Worm (Caenorhabditis elegans): Measurements from ENCODE around the gene Y38C1AA.6.

The Y38C1AA.6 gene

ce11 chrIV:143807-144371 lies 18.7 kb upstream of the Y38C1AA.6 start (continued):
- TF ChIP-seq ztf-6 (GFP tag; IDR thresholded peaks at IDR 0.05) (0 out of 2 replicates have a peak, but pooled peaks have one; percentile 39), egrh-3 (GFP tag; IDR thresholded peaks at IDR 0.05) (peak; percentile 43; the same call in 1 of the 2 replicates), egl-18 (GFP tag; IDR thresholded peaks at IDR 0.05) (no peak), F57A8.1 (GFP tag; optimal IDR thresholded peaks at IDR 0.05) (peak; percentile 3), hsf-1 (GFP tag; IDR thresholded peaks at IDR 0.05) (no peak), ztf-26 (tag; optimal IDR thresholded peaks at IDR 0.05) (peak; percentile 1), lsl-1 (GFP tag; optimal IDR thresholded peaks at IDR 0.05) (peak; percentile 15), xnd-1 (tag; optimal IDR thresholded peaks at IDR 0.05) (no peak), nfyb-1 (GFP tag; IDR thresholded peaks at IDR 0.05) (peak; percentile 79), let-607 (tag; optimal IDR thresholded peaks at IDR 0.05) (peak in 1 of 2 experiments; percentile 3), nhr-90 (tag; optimal IDR thresholded peaks at IDR 0.05) (peak; percentile 74), mcd-1 (GFP tag; IDR thresholded peaks at IDR 0.05) (peak; percentile 71), ceh-27 (GFP tag; optimal IDR thresholded peaks at IDR 0.05) (peak; percentile 79), mxl-1 (tag; optimal IDR thresholded peaks at IDR 0.05) (peak; percentile 75), him-1 (tag; optimal IDR thresholded peaks at IDR 0.05) (peak; percentile 94), attf-6 (GFP tag; IDR thresholded peaks at IDR 0.05) (no peak), zim-3 (tag; optimal IDR thresholded peaks at IDR 0.05) (peak; percentile 97), Y79H2A.3 (GFP tag; conservative IDR thresholded peaks at IDR 0.05) (no peak), snpc-3.4 (tag; optimal IDR thresholded peaks at IDR 0.05) (no peak), lin-54 (GFP tag; optimal IDR thresholded peaks at IDR 0.05) (peak; percentile 53), ZK185.1 (tag; optimal IDR thresholded peaks at IDR 0.05; ENCODE audit: poor library complexity, severe bottlenecking) (no peak), lsy-27 (tag; optimal IDR thresholded peaks at IDR 0.05; ENCODE audit: borderline replicate concordance, insufficient read depth) (peak; percentile 30), sptf-2 (GFP tag; optimal IDR thresholded peaks at IDR 0.05) (no peak), zfh-2 (GFP tag; conservative IDR thresholded peaks at IDR 0.05) (peak; percentile 71), lag-1 (GFP tag; IDR thresholded peaks at IDR 0.05) (no peak), C17E4.6 (GFP tag; IDR thresholded peaks at IDR 0.05) (no peak), nhr-120 (GFP tag; IDR thresholded peaks at IDR 0.05) (0 out of 2 replicates have a peak, but pooled peaks have one; percentile 4), ceh-40 (GFP tag; IDR thresholded peaks at IDR 0.05) (no peak), K12H6.12 (tag; optimal IDR thresholded peaks at IDR 0.05) (peak; percentile 50), lin-35 (GFP tag; optimal IDR thresholded peaks at IDR 0.05) (peak in 1 of 3 experiments; percentile 11), Y95B8A.8 (GFP tag; IDR thresholded peaks at IDR 0.05) (0 out of 2 replicates have a peak, but pooled peaks have one; percentile 56), akir-1 (GFP tag; optimal IDR thresholded peaks at IDR 0.05) (peak; percentile 25), hmg-1.2 (GFP tag; IDR thresholded peaks at IDR 0.05) (peak; percentile 81), athp-1 (tag; optimal IDR thresholded peaks at IDR 0.05) (peak; percentile 55), hlh-12 (tag; optimal IDR thresholded peaks at IDR 0.05) (peak; percentile 9), cebp-1 (GFP tag; IDR thresholded peaks at IDR 0.05) (0 out of 2 replicates have a peak, but pooled peaks have one; percentile 49), cebp-1 (tag; optimal IDR thresholded peaks at IDR 0.05) (no peak), F37B4.10 (GFP tag; IDR thresholded peaks at IDR 0.05) (0 out of 2 replicates have a peak, but pooled peaks have one; percentile 78), ztf-25 (GFP tag; IDR thresholded peaks at IDR 0.05) (peak; percentile 78; the same call in 1 of the 2 replicates), B0261.1 (tag; optimal IDR thresholded peaks at IDR 0.05) (peak; percentile 92), F52B5.7 (tag; optimal IDR thresholded peaks at IDR 0.05) (peak; percentile 44), T07F8.4 (tag; optimal IDR thresholded peaks at IDR 0.05) (peak; percentile 7), let-526 (GFP tag; IDR thresholded peaks at IDR 0.05) (no peak), lir-1 (GFP tag; conservative IDR thresholded peaks at IDR 0.05) (0 out of 2 replicates have a peak, but pooled peaks have one; percentile 14)
